Fruit fly (Drosophila melanogaster): ENCODE data around the gene Ufd1.

DNA sequence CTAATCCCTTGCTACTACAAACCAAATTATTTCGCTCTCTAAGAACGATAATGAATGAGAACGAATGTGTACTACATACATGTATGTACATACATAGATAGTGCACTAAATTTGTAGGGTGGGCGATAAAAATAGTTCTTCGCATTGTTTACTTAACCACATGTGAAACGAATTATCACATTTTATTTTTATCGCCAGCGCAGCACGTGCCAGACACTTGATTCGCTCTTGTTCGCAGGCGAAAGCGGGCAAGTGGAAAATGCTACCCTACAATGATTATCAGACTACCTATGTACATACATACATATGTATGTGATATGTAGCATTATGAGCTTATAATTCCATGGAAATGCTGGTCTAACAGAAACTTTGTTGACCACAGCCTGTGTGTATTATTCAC, 37.2 kb downstream of the Ufd1 start:
- TF ChIP-seq CG8478 (optimal IDR thresholded peaks at IDR 0.05) (no peak), CTCF (optimal IDR thresholded peaks at IDR 0.05) (no peak)
